2 fruit fly cellular contexts compared by ENCODE assay signal in genomic region chr3L:18783544-18783943, dm6.
A peak's percentile ranks its signal among the peaks of the same experiment; 100 is the strongest.
TF ChIP-seq lines count a peak whose summit lies in the region.

No protein-coding gene starts in this region.

TF ChIP-seq in whole organism, embryonic, 481 proteins besides CTCF, POLR2A, EP300 and RAD21 (continued from another document and continues in another):
- no peak for TF ChIP-seq bsh (GFP tag; optimal IDR thresholded peaks at IDR 0.05; lab: Kevin White, UChicago)
- TF ChIP-seq CG8478 (optimal IDR thresholded peaks at IDR 0.05; lab: Kevin White, UChicago), result no peak
- no peak for TF ChIP-seq Asciz (GFP tag; optimal IDR thresholded peaks at IDR 0.05; lab: Kevin White, UChicago)
- no peak for TF ChIP-seq CG1792 (GFP tag; optimal IDR thresholded peaks at IDR 0.05; lab: Kevin White, UChicago)
- TF ChIP-seq al (GFP tag; IDR thresholded peaks at IDR 0.05; lab: Robert Waterston, UW), result no peak
- TF ChIP-seq Gsc (GFP tag; IDR thresholded peaks at IDR 0.05; lab: Robert Waterston, UW), result no peak
- no peak for TF ChIP-seq Hmr (GFP tag; optimal IDR thresholded peaks at IDR 0.05; lab: Kevin White, UChicago)
- TF ChIP-seq CG3726 (GFP tag; IDR thresholded peaks at IDR 0.05; lab: Robert Waterston, UW), result no peak
- no peak for TF ChIP-seq Hey (tag; optimal IDR thresholded peaks at IDR 0.05; lab: Kevin White, UChicago)
- TF ChIP-seq CG31441 (GFP tag; IDR thresholded peaks at IDR 0.05; lab: Robert Waterston, UW), result no peak
- no peak for TF ChIP-seq trh (GFP tag; optimal IDR thresholded peaks at IDR 0.05; lab: Kevin White, UChicago)
- TF ChIP-seq Hr3 (GFP tag; optimal IDR thresholded peaks at IDR 0.05; lab: Kevin White, UChicago), result peak; percentile 79
- no peak for TF ChIP-seq dysf (GFP tag; IDR thresholded peaks at IDR 0.05; lab: Robert Waterston, UW)
- TF ChIP-seq CG12071 (GFP tag; optimal IDR thresholded peaks at IDR 0.05; lab: Kevin White, UChicago), result no peak
- no peak for TF ChIP-seq Pdp1 (GFP tag; optimal IDR thresholded peaks at IDR 0.05; lab: Kevin White, UChicago)
- TF ChIP-seq kah (GFP tag; optimal IDR thresholded peaks at IDR 0.05; lab: Kevin White, UChicago), result no peak
- TF ChIP-seq Fer2 (tag; optimal IDR thresholded peaks at IDR 0.05; lab: Kevin White, UChicago), result no peak
- TF ChIP-seq CG6683 (GFP tag; optimal IDR thresholded peaks at IDR 0.05; lab: Kevin White, UChicago), result no peak
- no peak for TF ChIP-seq ems (GFP tag; optimal IDR thresholded peaks at IDR 0.05; lab: Kevin White, UChicago)
- TF ChIP-seq CG32532 (GFP tag; IDR thresholded peaks at IDR 0.05; lab: Robert Waterston, UW), result no peak
- no peak for TF ChIP-seq sd (tag; optimal IDR thresholded peaks at IDR 0.05; lab: Kevin White, UChicago)
- no peak for TF ChIP-seq tna (GFP tag; IDR thresholded peaks at IDR 0.05; lab: Robert Waterston, UW; ENCODE audit: partially characterized antibody)
- 0 out of 3 replicates have a peak, but pooled peaks have one; percentile 12 for TF ChIP-seq Aef1 (GFP tag; IDR thresholded peaks at IDR 0.05; lab: Robert Waterston, UW)
- TF ChIP-seq CG2678 (tag; optimal IDR thresholded peaks at IDR 0.05; lab: Kevin White, UChicago), result no peak
- TF ChIP-seq Lhr (GFP tag; optimal IDR thresholded peaks at IDR 0.05; lab: Kevin White, UChicago), result no peak
- no peak for TF ChIP-seq ash1 (GFP tag; optimal IDR thresholded peaks at IDR 0.05; lab: Kevin White, UChicago)
- TF ChIP-seq dimm (GFP tag; IDR thresholded peaks at IDR 0.05; lab: Robert Waterston, UW), result no peak
- no peak for TF ChIP-seq Ets65A (GFP tag; lab: Kevin White, UChicago)
- no peak for TF ChIP-seq grau (tag; optimal IDR thresholded peaks at IDR 0.05; lab: Kevin White, UChicago)
- TF ChIP-seq lov (optimal IDR thresholded peaks at IDR 0.05; lab: Kevin White, UChicago), result no peak
- TF ChIP-seq lov (GFP tag; IDR thresholded peaks at IDR 0.05; lab: Robert Waterston, UW), result 0 out of 3 replicates have a peak, but pooled peaks have one; percentile 49
- TF ChIP-seq Opbp (GFP tag; IDR thresholded peaks at IDR 0.05; lab: Robert Waterston, UW; ENCODE audit: partially characterized antibody), result no peak
- no peak for TF ChIP-seq shn (GFP tag; optimal IDR thresholded peaks at IDR 0.05; lab: Kevin White, UChicago)
- no peak for TF ChIP-seq D19B (GFP tag; optimal IDR thresholded peaks at IDR 0.05; lab: Kevin White, UChicago)
- TF ChIP-seq Mrtf (GFP tag; IDR thresholded peaks at IDR 0.05; lab: Robert Waterston, UW), result no peak
- no peak for TF ChIP-seq cato (GFP tag; optimal IDR thresholded peaks at IDR 0.05; lab: Kevin White, UChicago; ENCODE audit: borderline replicate concordance)
- no peak for TF ChIP-seq Kr (GFP tag; optimal IDR thresholded peaks at IDR 0.05; lab: Kevin White, UChicago)
- TF ChIP-seq CG9876 (GFP tag; optimal IDR thresholded peaks at IDR 0.05; lab: Kevin White, UChicago), result no peak
- TF ChIP-seq tx (GFP tag; optimal IDR thresholded peaks at IDR 0.05; lab: Kevin White, UChicago), result no peak
- TF ChIP-seq CG11085 (GFP tag; IDR thresholded peaks at IDR 0.05; lab: Robert Waterston, UW), result no peak
- TF ChIP-seq zen (tag; optimal IDR thresholded peaks at IDR 0.05; lab: Kevin White, UChicago), result no peak
- no peak for TF ChIP-seq CG7928 (GFP tag; optimal IDR thresholded peaks at IDR 0.05; lab: Kevin White, UChicago)
- no peak for TF ChIP-seq oc (tag; optimal IDR thresholded peaks at IDR 0.05; lab: Kevin White, UChicago)
- TF ChIP-seq CG13894 (tag; optimal IDR thresholded peaks at IDR 0.05; lab: Kevin White, UChicago), result no peak
- peak; percentile 36 for TF ChIP-seq Deaf1 (tag; optimal IDR thresholded peaks at IDR 0.05; lab: Kevin White, UChicago)
- no peak for TF ChIP-seq CG6689 (GFP tag; IDR thresholded peaks at IDR 0.05; lab: Robert Waterston, UW)
- no peak for TF ChIP-seq Spps (tag; optimal IDR thresholded peaks at IDR 0.05; lab: Kevin White, UChicago)
- TF ChIP-seq Bteb2 (GFP tag; optimal IDR thresholded peaks at IDR 0.05; lab: Kevin White, UChicago), result no peak
- TF ChIP-seq vvl (GFP tag; IDR thresholded peaks at IDR 0.05; lab: Robert Waterston, UW), result peak; percentile 63
- peak; percentile 5 for TF ChIP-seq ATbp (GFP tag; optimal IDR thresholded peaks at IDR 0.05; lab: Kevin White, UChicago)
- TF ChIP-seq vnd (GFP tag; IDR thresholded peaks at IDR 0.05; lab: Robert Waterston, UW; ENCODE audit: partially characterized antibody), result 0 out of 3 replicates have a peak, but pooled peaks have one; percentile 27
- no peak for TF ChIP-seq nmo (GFP tag; optimal IDR thresholded peaks at IDR 0.05; lab: Kevin White, UChicago)
- no peak for TF ChIP-seq GATAe (GFP tag; conservative IDR thresholded peaks at IDR 0.05; lab: Robert Waterston, UW)
- no peak for TF ChIP-seq Nf-YA (GFP tag; IDR thresholded peaks at IDR 0.05; lab: Robert Waterston, UW)
- TF ChIP-seq cwo (GFP tag; optimal IDR thresholded peaks at IDR 0.05; lab: Kevin White, UChicago), result no peak
- TF ChIP-seq jumu (GFP tag; optimal IDR thresholded peaks at IDR 0.05; lab: Kevin White, UChicago), result no peak
- TF ChIP-seq schlank (tag; optimal IDR thresholded peaks at IDR 0.05; lab: Kevin White, UChicago), result no peak
- TF ChIP-seq zfh2 (GFP tag; optimal IDR thresholded peaks at IDR 0.05; lab: Kevin White, UChicago), result no peak
- no peak for TF ChIP-seq CG4424 (GFP tag; optimal IDR thresholded peaks at IDR 0.05; lab: Kevin White, UChicago)
- TF ChIP-seq CHES-1-like (GFP tag; optimal IDR thresholded peaks at IDR 0.05; lab: Kevin White, UChicago), result no peak
- TF ChIP-seq pho (GFP tag; optimal IDR thresholded peaks at IDR 0.05; lab: Kevin White, UChicago), result no peak
- no peak for TF ChIP-seq BEAF-32 (GFP tag; optimal IDR thresholded peaks at IDR 0.05; lab: Kevin White, UChicago)
- TF ChIP-seq h (optimal IDR thresholded peaks at IDR 0.05; lab: Kevin White, UChicago), result no peak
- TF ChIP-seq YL-1 (GFP tag; optimal IDR thresholded peaks at IDR 0.05; lab: Kevin White, UChicago), result no peak
- no peak for TF ChIP-seq sna (GFP tag; IDR thresholded peaks at IDR 0.05; lab: Robert Waterston, UW; ENCODE audit: partially characterized antibody)
- TF ChIP-seq CG4328 (GFP tag; optimal IDR thresholded peaks at IDR 0.05; lab: Kevin White, UChicago), result no peak
- no peak for TF ChIP-seq Antp (GFP tag; optimal IDR thresholded peaks at IDR 0.05; lab: Kevin White, UChicago)
- no peak for TF ChIP-seq Sry-δ (GFP tag; optimal IDR thresholded peaks at IDR 0.05; lab: Kevin White, UChicago)
- no peak for TF ChIP-seq CG11723 (GFP tag; optimal IDR thresholded peaks at IDR 0.05; lab: Kevin White, UChicago)
- TF ChIP-seq CG15479 (GFP tag; optimal IDR thresholded peaks at IDR 0.05; lab: Kevin White, UChicago), result no peak

TF ChIP-seq in whole organism, prepupa, 60 proteins besides CTCF, POLR2A, EP300 and RAD21 (continued from another document):
- TF ChIP-seq OdsH (GFP tag; optimal IDR thresholded peaks at IDR 0.05; lab: Kevin White, UChicago) (peak; percentile 4), CG31627 (GFP tag; optimal IDR thresholded peaks at IDR 0.05; lab: Kevin White, UChicago) (no peak), Ets96B (tag; optimal IDR thresholded peaks at IDR 0.05; lab: Kevin White, UChicago) (peak; percentile 38), CG9139 (GFP tag; optimal IDR thresholded peaks at IDR 0.05; lab: Kevin White, UChicago) (peak; percentile 55), Gug (GFP tag; IDR thresholded peaks at IDR 0.05; lab: Robert Waterston, UW) (peak; percentile 55; the same call in 1 of the 2 replicates), fd85E (GFP tag; optimal IDR thresholded peaks at IDR 0.05; lab: Kevin White, UChicago) (no peak), esn (GFP tag; optimal IDR thresholded peaks at IDR 0.05; lab: Kevin White, UChicago) (no peak)
